Fruit fly (Drosophila melanogaster): ENCODE results near the gene Ugt302K1.

DNA sequence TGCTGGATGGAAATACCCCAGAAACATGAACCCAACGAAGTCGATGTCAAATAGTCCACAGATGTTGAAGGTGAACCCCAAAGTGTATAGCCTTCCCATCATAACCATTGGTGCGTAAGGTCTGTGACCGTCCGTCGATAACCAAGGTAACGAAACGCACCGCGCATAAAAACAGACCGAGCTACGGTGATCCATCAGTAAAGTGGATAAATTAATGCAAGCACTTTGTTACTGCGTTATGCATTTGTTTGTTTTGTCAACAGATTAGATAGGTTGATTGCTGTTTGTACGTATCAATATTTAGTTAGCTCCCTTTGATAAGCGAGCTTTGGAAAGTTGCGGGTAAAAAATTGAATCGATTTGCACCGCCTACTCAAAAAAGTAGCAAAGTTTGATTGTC, 24.7 kb upstream of the Ugt302K1 start:
- TF ChIP-seq Blimp-1 (GFP tag; optimal IDR thresholded peaks at IDR 0.05) = no peak
- TF ChIP-seq achi (GFP tag; optimal IDR thresholded peaks at IDR 0.05) = no peak
- no peak for TF ChIP-seq Eip78C (GFP tag)
- TF ChIP-seq CG4318 (GFP tag; optimal IDR thresholded peaks at IDR 0.05) = no peak
- TF ChIP-seq CG6854 (GFP tag; optimal IDR thresholded peaks at IDR 0.05) = no peak

Measured in whole organism, prepupa.